Worm (Caenorhabditis elegans): Measurements from ENCODE around the gene C07A9.13.

ce11 chrIII:9666239-9666638 lies 14.9 kb downstream of the C07A9.13 start:
- TF ChIP-seq ztf-23 (GFP tag; IDR thresholded peaks at IDR 0.05) = no peak
- TF ChIP-seq T22C8.4 (GFP tag; IDR thresholded peaks at IDR 0.05) = no peak
- no peak for TF ChIP-seq flt-1 (GFP tag; IDR thresholded peaks at IDR 0.05)
- no peak for TF ChIP-seq klf-2 (GFP tag; conservative IDR thresholded peaks at IDR 0.05)
- no peak for TF ChIP-seq med-1 (GFP tag; optimal IDR thresholded peaks at IDR 0.05; ENCODE audit: insufficient read depth)
